Fruit fly (Drosophila melanogaster) whole organism, wandering third instar larva: ENCODE measurements around the gene PIG-Wa.

Source experiments
- Abd-B ChIP-seq: fragments of >200 bp; optimal IDR thresholded peaks from 2 replicates; lab custom pipeline; 2017; ENCODE audit warnings: missing biosample characterization, missing genetic modification characterization
- CG9705 ChIP-seq: fragments of 200-800 bp; sonication (Bioruptor generic); optimal IDR thresholded peaks from 2 replicates; lab custom pipeline; 2018; ENCODE audit warnings: missing biosample characterization, mild to moderate bottlenecking, missing genetic modification characterization
- Dif ChIP-seq: fragments of 200-275, 200-300 bp; sonication (Bioruptor generic); optimal IDR thresholded peaks from 2 replicates; lab custom pipeline; 2018; ENCODE audit warnings: missing biosample characterization, missing genetic modification characterization; ENCODE audit not compliant: partially characterized antibody
- Hr78 ChIP-seq: fragments of >200 bp; optimal IDR thresholded peaks from 2 replicates; lab custom pipeline; 2017; ENCODE audit warnings: missing biosample characterization, missing genetic modification characterization
- N ChIP-seq: fragments of >200 bp; optimal IDR thresholded peaks from 2 replicates; lab custom pipeline; 2018; ENCODE audit warnings: missing biosample characterization, missing external identifiers, missing genetic modification characterization
- brk ChIP-seq: fragments of 200-800 bp; sonication (Bioruptor generic); optimal IDR thresholded peaks from 2 replicates; lab custom pipeline; 2016; ENCODE audit warnings: missing biosample characterization, mild to moderate bottlenecking, missing genetic modification characterization
- dmrt93B ChIP-seq: fragments of 200-800 bp; sonication (Bioruptor generic); optimal IDR thresholded peaks from 2 replicates; lab custom pipeline; 2018; ENCODE audit warnings: missing biosample characterization, mild to moderate bottlenecking, missing genetic modification characterization
- fru ChIP-seq: fragments of 200-800 bp; sonication (Bioruptor generic); optimal IDR thresholded peaks from 3 replicates; lab custom pipeline; 2016; ENCODE audit warnings: missing biosample characterization, mild to moderate bottlenecking, missing genetic modification characterization
- jim ChIP-seq: fragments of 175-275, 200-325 bp; sonication (Bioruptor generic); optimal IDR thresholded peaks from 2 replicates; lab custom pipeline; 2016; ENCODE audit warnings: missing biosample characterization, mild to moderate bottlenecking, missing genetic modification characterization

dm6 chr2L:2413093-2413492 lies 30.1 kb downstream of the PIG-Wa start:
- TF ChIP-seq fru (GFP tag; lab: Kevin White, UChicago): no peak
- TF ChIP-seq dmrt93B (GFP tag; lab: Kevin White, UChicago): no peak
- no peak for TF ChIP-seq Dif
- no peak for TF ChIP-seq Hr78
- TF ChIP-seq Abd-B: no peak
- no peak for TF ChIP-seq N (GFP tag; lab: Kevin White, UChicago)
- TF ChIP-seq CG9705 (GFP tag; lab: Kevin White, UChicago): no peak
- no peak for TF ChIP-seq jim (GFP tag; lab: Kevin White, UChicago)
- TF ChIP-seq brk: no peak
